Fruit fly (Drosophila melanogaster): ENCODE results near the gene CG5274.
A peak's percentile ranks its signal among the peaks of the same experiment; 100 is the strongest.

CG5274 gene

dm6 chr3L:20447957-20448356, 20.5 kb upstream of the CG5274 start (continued):
- peak; percentile 69 for TF ChIP-seq PHDP (tag; optimal IDR thresholded peaks at IDR 0.05)
- TF ChIP-seq CG6813 (GFP tag; optimal IDR thresholded peaks at IDR 0.05), result peak; percentile 83
- TF ChIP-seq jing (GFP tag; optimal IDR thresholded peaks at IDR 0.05), result no peak
- peak; percentile 50 for TF ChIP-seq ac (GFP tag; optimal IDR thresholded peaks at IDR 0.05)
- TF ChIP-seq prd (optimal IDR thresholded peaks at IDR 0.05), result no peak
- no peak for TF ChIP-seq prd (GFP tag; IDR thresholded peaks at IDR 0.05)
- no peak for TF ChIP-seq pb (GFP tag; optimal IDR thresholded peaks at IDR 0.05)
- TF ChIP-seq gem (tag; optimal IDR thresholded peaks at IDR 0.05), result peak; percentile 27
- TF ChIP-seq lmd (GFP tag; IDR thresholded peaks at IDR 0.05), result no peak
- TF ChIP-seq CoRest (tag; optimal IDR thresholded peaks at IDR 0.05), result peak; percentile 20
- no peak for TF ChIP-seq CG1024 (GFP tag; IDR thresholded peaks at IDR 0.05)
- peak; percentile 69 for TF ChIP-seq Vsx1 (GFP tag; optimal IDR thresholded peaks at IDR 0.05)
- TF ChIP-seq Xbp1 (GFP tag; optimal IDR thresholded peaks at IDR 0.05), result no peak
- TF ChIP-seq cas (GFP tag; IDR thresholded peaks at IDR 0.05), result no peak
- peak; percentile 36 for TF ChIP-seq CG8359 (GFP tag; optimal IDR thresholded peaks at IDR 0.05; ENCODE audit: borderline replicate concordance)
- no peak for TF ChIP-seq usp (GFP tag; optimal IDR thresholded peaks at IDR 0.05)
- peak; percentile 80 for TF ChIP-seq CG3281 (GFP tag; optimal IDR thresholded peaks at IDR 0.05)
- TF ChIP-seq grau (tag; optimal IDR thresholded peaks at IDR 0.05), result peak; percentile 1
- no peak for TF ChIP-seq D19A (tag; optimal IDR thresholded peaks at IDR 0.05)
- TF ChIP-seq CG33557 (GFP tag; optimal IDR thresholded peaks at IDR 0.05), result peak; percentile 55
- peak; percentile 67 for TF ChIP-seq CG12071 (GFP tag; optimal IDR thresholded peaks at IDR 0.05)
- peak; percentile 52 for TF ChIP-seq CG18599 (GFP tag; optimal IDR thresholded peaks at IDR 0.05)
- TF ChIP-seq Sox100B (GFP tag; optimal IDR thresholded peaks at IDR 0.05), result peak; percentile 54
- TF ChIP-seq CG2712 (tag; optimal IDR thresholded peaks at IDR 0.05), result peak; percentile 6
- TF ChIP-seq Blimp-1 (GFP tag; optimal IDR thresholded peaks at IDR 0.05), result peak; percentile 7
- TF ChIP-seq Meics (GFP tag; optimal IDR thresholded peaks at IDR 0.05), result peak; percentile 48
- TF ChIP-seq tup (GFP tag; optimal IDR thresholded peaks at IDR 0.05), result no peak
- no peak for TF ChIP-seq disco-r (GFP tag; optimal IDR thresholded peaks at IDR 0.05)
- TF ChIP-seq CG2116 (GFP tag; optimal IDR thresholded peaks at IDR 0.05), result no peak
- TF ChIP-seq CG6765 (GFP tag; optimal IDR thresholded peaks at IDR 0.05), result peak; percentile 69
- peak; percentile 66 for TF ChIP-seq CG2678 (tag; optimal IDR thresholded peaks at IDR 0.05)
- TF ChIP-seq CG4707 (GFP tag; optimal IDR thresholded peaks at IDR 0.05), result peak; percentile 7
- no peak for TF ChIP-seq CG34224 (GFP tag; IDR thresholded peaks at IDR 0.05; ENCODE audit: partially characterized antibody)
- TF ChIP-seq CG12155 (GFP tag; optimal IDR thresholded peaks at IDR 0.05), result no peak
- no peak for TF ChIP-seq CG14050 (GFP tag; IDR thresholded peaks at IDR 0.05)
- no peak for TF ChIP-seq CG3407 (GFP tag; optimal IDR thresholded peaks at IDR 0.05)
- TF ChIP-seq Fer1 (GFP tag; optimal IDR thresholded peaks at IDR 0.05), result peak; percentile 75
- no peak for TF ChIP-seq CG9797 (GFP tag; optimal IDR thresholded peaks at IDR 0.05)
- TF ChIP-seq CG8290 (GFP tag; optimal IDR thresholded peaks at IDR 0.05), result no peak
- TF ChIP-seq CG8290 (tag; optimal IDR thresholded peaks at IDR 0.05), result peak in 1 of 2 experiments; percentile 72
- TF ChIP-seq fd96Cb (tag; optimal IDR thresholded peaks at IDR 0.05), result no peak
- TF ChIP-seq CG15514 (GFP tag; optimal IDR thresholded peaks at IDR 0.05), result peak; percentile 61
- TF ChIP-seq CG12659 (GFP tag; optimal IDR thresholded peaks at IDR 0.05), result peak; percentile 23
- peak in 1 of 2 experiments; percentile 10 for TF ChIP-seq insv (GFP tag; optimal IDR thresholded peaks at IDR 0.05)
- peak; percentile 61 for TF ChIP-seq lbe (GFP tag; optimal IDR thresholded peaks at IDR 0.05)
- no peak for TF ChIP-seq CG3726 (GFP tag; IDR thresholded peaks at IDR 0.05)
- TF ChIP-seq NFAT (GFP tag; IDR thresholded peaks at IDR 0.05), result no peak
- no peak for TF ChIP-seq CG3995 (GFP tag; optimal IDR thresholded peaks at IDR 0.05)
- no peak for TF ChIP-seq gsb-n (tag; optimal IDR thresholded peaks at IDR 0.05)
- 0 out of 3 replicates have a peak, but pooled peaks have one; percentile 32 for TF ChIP-seq ci (GFP tag; IDR thresholded peaks at IDR 0.05)
- TF ChIP-seq CG10543 (GFP tag; optimal IDR thresholded peaks at IDR 0.05), result peak; percentile 49

All from whole organism, embryonic.